Fruit fly (Drosophila melanogaster) whole organism, pupa: ENCODE results near the gene gammaTub37C.

ENCODE experiments used
- CG15710 ChIP-seq: fragments of 200-800 bp; sonication (Bioruptor generic); optimal IDR thresholded peaks from 2 replicates; lab custom pipeline; 2018; ENCODE audit warnings: missing biosample characterization, mild to moderate bottlenecking, missing genetic modification characterization, moderate library complexity
- CG8159 ChIP-seq: fragments of 200-800 bp; sonication (Bioruptor generic); optimal IDR thresholded peaks from 3 replicates; lab custom pipeline; 2018; ENCODE audit warnings: missing biosample characterization, mild to moderate bottlenecking, missing genetic modification characterization, moderate library complexity
- CG9948 ChIP-seq: fragments of 200-800 bp; sonication (Bioruptor generic); optimal IDR thresholded peaks from 2 replicates; lab custom pipeline; 2018; ENCODE audit warnings: missing biosample characterization, mild to moderate bottlenecking, missing genetic modification characterization, moderate library complexity
- EcR ChIP-seq: fragments of 200-800 bp; sonication (Bioruptor generic); optimal IDR thresholded peaks from 3 replicates; lab custom pipeline; 2019; ENCODE audit warnings: missing biosample characterization, missing genetic modification characterization, mild to moderate bottlenecking, moderate library complexity, missing genetic modification reagents
- Pif1A ChIP-seq: fragments of 200-800 bp; sonication (Bioruptor generic); optimal IDR thresholded peaks from 3 replicates; lab custom pipeline; 2016; ENCODE audit warnings: missing biosample characterization, missing genetic modification characterization

DNA sequence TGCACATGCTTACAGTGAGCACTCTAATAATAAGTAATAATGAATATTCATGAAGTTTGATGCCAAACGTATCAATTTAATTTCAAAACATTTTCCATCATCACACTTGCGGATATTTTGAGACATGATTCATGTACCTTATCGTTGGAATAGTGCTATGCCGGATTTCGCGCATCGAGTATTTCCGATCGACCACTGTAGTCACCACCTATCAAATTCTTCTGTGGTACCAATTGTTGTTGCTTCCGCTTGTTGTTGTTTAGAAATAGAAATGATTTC, 44.6 kb downstream of the gammaTub37C start:
- peak; percentile 5 for TF ChIP-seq CG15710 (tag; lab: Kevin White, UChicago)
- no peak for TF ChIP-seq EcR (GFP tag; lab: Kevin White, UChicago)
- no peak for TF ChIP-seq CG9948 (tag; lab: Kevin White, UChicago)
- peak; percentile 49 for TF ChIP-seq Pif1A (GFP tag; lab: Kevin White, UChicago)
- peak; percentile 17 for TF ChIP-seq CG8159
